Worm (Caenorhabditis elegans) whole organism, L2 larva: ENCODE measurements around the gene dvc-1.

Experiments used
- C34F6.9 ChIP-seq: fragments of 150-350 bp; optimal IDR thresholded peaks from 2 replicates; lab custom pipeline; 2014; ENCODE audit warnings: missing biosample characterization, missing genetic modification characterization
- F13H6.1 ChIP-seq: sonication (generic microtip); optimal IDR thresholded peaks from 2 replicates; lab custom pipeline; 2016; ENCODE audit warnings: missing genetic modification characterization, missing compliant biosample characterization
- R02D3.7 ChIP-seq: fragments of 150-350 bp; optimal IDR thresholded peaks from 2 replicates; lab custom pipeline; 2014; ENCODE audit warnings: missing biosample characterization, missing genetic modification characterization
- Y55F3AM.14 ChIP-seq: fragments of 200-800 bp; sonication (Bioruptor generic); optimal IDR thresholded peaks from 2 replicates; lab custom pipeline; 2018; ENCODE audit warnings: mild to moderate bottlenecking, missing genetic modification characterization, missing compliant biosample characterization
- ZK546.5 ChIP-seq: sonication (generic microtip); optimal IDR thresholded peaks from 2 replicates; lab custom pipeline; 2017; ENCODE audit warnings: missing biosample characterization, missing genetic modification characterization
- alr-1 ChIP-seq: fragments of 150-350 bp; optimal IDR thresholded peaks from 2 replicates; lab custom pipeline; 2014; ENCODE audit warnings: missing biosample characterization, missing genetic modification characterization
- aly-2 ChIP-seq: fragments of 150-350 bp; optimal IDR thresholded peaks from 2 replicates; lab custom pipeline; 2014; ENCODE audit warnings: missing biosample characterization, missing genetic modification characterization
- ama-1 ChIP-seq: fragments of 150-350 bp; optimal IDR thresholded peaks from 2 replicates; lab custom pipeline; 2018; ENCODE audit warnings: inconsistent platforms
- blmp-1 ChIP-seq: sonication (generic microtip); optimal IDR thresholded peaks from 2 replicates; lab custom pipeline; 2017; ENCODE audit warnings: missing genetic modification characterization, mild to moderate bottlenecking, missing compliant biosample characterization, antibody characterized with exemption, moderate library complexity; ENCODE audit not compliant: insufficient read depth
- ceh-16 ChIP-seq: fragments of 150-350 bp; optimal IDR thresholded peaks from 2 replicates; lab custom pipeline; 2014; ENCODE audit warnings: missing biosample characterization, missing genetic modification characterization
- ceh-82 ChIP-seq: fragments of 150-350 bp; optimal IDR thresholded peaks from 2 replicates; lab custom pipeline; 2014; ENCODE audit warnings: missing biosample characterization, missing genetic modification characterization
- dmd-4 ChIP-seq: sonication (generic microtip); optimal IDR thresholded peaks from 2 replicates; lab custom pipeline; 2017; ENCODE audit warnings: missing biosample characterization, missing genetic modification characterization
- egl-27 ChIP-seq: sonication (generic microtip); optimal IDR thresholded peaks from 3 replicates; lab custom pipeline; 2017; ENCODE audit warnings: missing biosample characterization, missing genetic modification reagents, missing genetic modification characterization
- elt-1 ChIP-seq: fragments of 150-350 bp; optimal IDR thresholded peaks from 2 replicates; lab custom pipeline; 2014; ENCODE audit warnings: missing biosample characterization, missing genetic modification characterization
- fos-1 ChIP-seq: fragments of 150-350 bp; optimal IDR thresholded peaks from 2 replicates; lab custom pipeline; 2014; ENCODE audit warnings: missing biosample characterization, missing genetic modification characterization
- gmeb-1 ChIP-seq: fragments of 150-350 bp; optimal IDR thresholded peaks from 2 replicates; lab custom pipeline; 2014; ENCODE audit warnings: missing biosample characterization, missing genetic modification characterization
- lin-13 ChIP-seq: fragments of 150-350 bp; optimal IDR thresholded peaks from 2 replicates; lab custom pipeline; 2014; ENCODE audit warnings: missing biosample characterization, missing genetic modification reagents, missing genetic modification characterization
- lin-39 ChIP-seq: fragments of 150-350 bp; optimal IDR thresholded peaks from 2 replicates; lab custom pipeline; 2014; ENCODE audit warnings: missing biosample characterization, missing genetic modification reagents, missing genetic modification characterization
- lsy-2 ChIP-seq, 2 experiments: fragments of 150-350 bp in 1 of 2; sonication (generic microtip) in 1 of 2; optimal IDR thresholded peaks; 2 replicates each; lab custom pipeline; 2014 to 2017; ENCODE audit warnings: missing biosample characterization in 2 of 2, missing genetic modification characterization in 2 of 2
- mab-5 ChIP-seq: fragments of 150-350 bp; optimal IDR thresholded peaks from 2 replicates; lab custom pipeline; 2014; ENCODE audit warnings: missing biosample characterization, missing genetic modification characterization
- mbf-1 ChIP-seq: sonication (generic microtip); optimal IDR thresholded peaks from 2 replicates; lab custom pipeline; 2017; ENCODE audit warnings: missing biosample characterization, missing genetic modification characterization
- mdl-1 ChIP-seq, 2 experiments: fragments of 150-350 bp in 1 of 2; sonication (generic microtip) in 1 of 2; optimal IDR thresholded peaks; 2 replicates each; lab custom pipeline; 2017; ENCODE audit warnings: missing biosample characterization in 2 of 2, missing genetic modification characterization in 2 of 2
- nhr-11 ChIP-seq: fragments of 150-350 bp; optimal IDR thresholded peaks from 2 replicates; lab custom pipeline; 2014; ENCODE audit warnings: missing biosample characterization, missing genetic modification characterization
- nhr-129 ChIP-seq: fragments of 150-350 bp; optimal IDR thresholded peaks from 2 replicates; lab custom pipeline; 2014; ENCODE audit warnings: missing biosample characterization, missing genetic modification characterization
- nhr-21 ChIP-seq: fragments of 150-350 bp; optimal IDR thresholded peaks from 2 replicates; lab custom pipeline; 2014; ENCODE audit warnings: missing biosample characterization, missing genetic modification characterization
- nhr-23 ChIP-seq: fragments of 150-350 bp; optimal IDR thresholded peaks from 2 replicates; lab custom pipeline; 2014; ENCODE audit warnings: missing biosample characterization, missing genetic modification reagents, missing genetic modification characterization
- nhr-237 ChIP-seq: fragments of 150-350 bp; optimal IDR thresholded peaks from 2 replicates; lab custom pipeline; 2014; ENCODE audit warnings: missing biosample characterization, missing genetic modification characterization
- nhr-25 ChIP-seq: fragments of 150-350 bp; sonication (generic microtip); optimal IDR thresholded peaks from 3 replicates; lab custom pipeline; 2014; ENCODE audit warnings: missing biosample characterization, missing genetic modification characterization
- nhr-77 ChIP-seq: fragments of 150-350 bp; optimal IDR thresholded peaks from 2 replicates; lab custom pipeline; 2014; ENCODE audit warnings: missing biosample characterization, missing genetic modification characterization
- sem-4 ChIP-seq: fragments of 150-350 bp; optimal IDR thresholded peaks from 2 replicates; lab custom pipeline; 2014; ENCODE audit warnings: missing biosample characterization, missing genetic modification reagents, missing genetic modification characterization
- skn-1 ChIP-seq: sonication (generic microtip); optimal IDR thresholded peaks from 2 replicates; lab custom pipeline; 2017; ENCODE audit warnings: missing biosample characterization, missing genetic modification characterization
- sma-3 ChIP-seq: sonication (generic microtip); optimal IDR thresholded peaks from 2 replicates; lab custom pipeline; 2016; ENCODE audit warnings: missing genetic modification reagents, missing genetic modification characterization, missing compliant biosample characterization
- sma-9 ChIP-seq, 2 experiments: fragments of 150-350 bp in 1 of 2; sonication (generic microtip) in 1 of 2; optimal IDR thresholded peaks; 2 replicates each; lab custom pipeline; 2014 to 2016; ENCODE audit warnings: missing genetic modification characterization in 2 of 2, mild to moderate bottlenecking in 1 of 2, missing biosample characterization in 1 of 2, missing compliant biosample characterization in 1 of 2, missing genetic modification reagents in 1 of 2, moderate library complexity in 1 of 2
- snpc-4 ChIP-seq: fragments of 150-350 bp; optimal IDR thresholded peaks from 2 replicates; lab custom pipeline; 2014; ENCODE audit warnings: missing biosample characterization, missing genetic modification characterization
- unc-39 ChIP-seq: fragments of 150-350 bp; optimal IDR thresholded peaks from 2 replicates; lab custom pipeline; 2014; ENCODE audit warnings: missing biosample characterization, missing genetic modification characterization
- unc-55 ChIP-seq: fragments of 150-350 bp; sonication (generic microtip); optimal IDR thresholded peaks from 3 replicates; lab custom pipeline; 2014; ENCODE audit warnings: missing biosample characterization, missing genetic modification reagents, missing genetic modification characterization
- unc-62 ChIP-seq: fragments of 150-350 bp; optimal IDR thresholded peaks from 2 replicates; lab custom pipeline; 2014; ENCODE audit warnings: missing biosample characterization, missing genetic modification reagents, missing genetic modification characterization
- zag-1 ChIP-seq: fragments of 150-350 bp; optimal IDR thresholded peaks from 2 replicates; lab custom pipeline; 2014; ENCODE audit warnings: missing biosample characterization, missing genetic modification characterization
- ztf-1 ChIP-seq: fragments of 200-800 bp; sonication (Bioruptor generic); conservative IDR thresholded peaks from 2 replicates; pipeline ENCODE4 v1.3.6; 2022; ENCODE audit warnings: missing genetic modification characterization, missing compliant biosample characterization
- ztf-11 ChIP-seq: sonication (generic microtip); optimal IDR thresholded peaks from 2 replicates; lab custom pipeline; 2017; ENCODE audit warnings: missing biosample characterization, missing genetic modification characterization
- ztf-4 ChIP-seq: fragments of 150-350 bp; optimal IDR thresholded peaks from 2 replicates; lab custom pipeline; 2014; ENCODE audit warnings: missing biosample characterization, missing genetic modification characterization

Gene dvc-1

ce11 chrV:11241580-11241979 lies 2.4 kb upstream of the dvc-1 start, which contains the start of gene pgap-1:
Gene pgap-1 (plus strand): TSS chrV:11241880.
- TF ChIP-seq dmd-4 (no peak), nhr-237 (no peak), ZK546.5 (tag; lab: Kevin White, UChicago) (no peak), nhr-11 (no peak), skn-1 (tag; lab: Kevin White, UChicago) (no peak), unc-55 (GFP tag; lab: Kevin White, UChicago) (no peak), alr-1 (no peak), blmp-1 (tag; lab: Kevin White, UChicago) (no peak), sma-9 (GFP tag; optimal IDR thresholded peaks at IDR 0.05; lab: Kevin White, UChicago) (no peak), sma-9 (tag; optimal IDR thresholded peaks at IDR 0.05; lab: Kevin White, UChicago) (no peak), zag-1 (tag; lab: Kevin White, UChicago) (no peak), lin-13 (GFP tag; lab: Kevin White, UChicago) (no peak), F13H6.1 (tag; lab: Kevin White, UChicago) (no peak), nhr-77 (no peak), ztf-11 (tag; lab: Kevin White, UChicago) (no peak), sem-4 (tag; lab: Kevin White, UChicago) (no peak)

- peak in 1 of 2 experiments; percentile 7 for TF ChIP-seq lsy-2 (tag; optimal IDR thresholded peaks at IDR 0.05; lab: Kevin White, UChicago)
- no peak for TF ChIP-seq ztf-11 (tag; lab: Kevin White, UChicago)
- peak; percentile 64 for TF ChIP-seq fos-1
Measured at ce11 chrV:11235876-11236275, 3.3 kb downstream of the dvc-1 start.

DNA sequence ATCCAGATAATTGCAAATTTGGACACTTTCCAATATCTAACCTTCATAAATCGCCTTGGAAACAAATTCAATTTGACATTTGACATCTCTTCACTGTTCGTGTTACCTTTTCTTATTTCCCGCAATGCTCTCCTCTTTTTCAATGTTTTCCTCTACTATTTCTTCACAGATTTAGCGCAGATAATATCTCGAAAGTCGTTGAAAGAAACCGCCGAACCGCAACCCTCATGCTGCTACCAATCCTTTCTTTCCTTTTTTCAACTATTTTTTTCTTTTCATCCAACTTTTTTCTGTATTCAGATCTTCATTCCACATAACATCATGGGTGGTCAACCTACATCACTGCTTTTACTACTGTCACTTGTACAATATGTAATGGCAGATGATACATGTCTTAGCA lies 4.8 kb downstream of the dvc-1 start, which contains the start of gene T19B10.5:
T19B10.5 (plus strand) TSS at position 301 of the 400 bp plus-strand sequence.
- TF ChIP-seq mab-5 (tag; lab: Kevin White, UChicago), result no peak
- TF ChIP-seq nhr-23 (tag; lab: Kevin White, UChicago), result no peak
- TF ChIP-seq unc-39, result no peak
- no peak for TF ChIP-seq mdl-1 (tag; optimal IDR thresholded peaks at IDR 0.05; lab: Kevin White, UChicago)
- TF ChIP-seq zag-1 (tag; lab: Kevin White, UChicago), result no peak
- TF ChIP-seq ztf-11 (tag; lab: Kevin White, UChicago), result no peak
- TF ChIP-seq egl-27, result no peak
- no peak for TF ChIP-seq lin-13 (GFP tag; lab: Kevin White, UChicago)
- TF ChIP-seq unc-55 (GFP tag; lab: Kevin White, UChicago), result no peak
- no peak for TF ChIP-seq C34F6.9 (tag; lab: Kevin White, UChicago)
- TF ChIP-seq, all 48 proteins: peak for 0

DNA sequence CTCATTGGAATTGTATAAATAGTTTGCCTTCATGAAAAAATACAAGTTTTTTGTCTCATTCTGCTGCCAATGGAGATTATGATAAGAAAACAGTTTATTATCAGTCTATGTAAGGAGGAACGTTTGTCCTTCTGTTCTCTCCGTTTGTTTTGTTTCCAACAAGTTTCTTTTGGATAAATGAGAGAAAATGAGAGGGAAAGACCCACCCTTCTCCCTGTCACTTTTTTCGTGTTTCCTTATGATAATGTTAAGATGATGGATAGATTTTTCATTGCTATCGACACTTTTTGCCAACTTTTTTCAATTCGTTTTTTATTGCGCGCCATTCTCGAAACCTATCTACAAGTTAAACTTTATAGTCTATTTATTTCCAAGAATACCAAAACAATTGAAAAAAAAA lies 8.0 kb downstream of the dvc-1 start:
- no peak for TF ChIP-seq ztf-1 (GFP tag; lab: Robert Waterston, UW)
- peak; percentile 53 for TF ChIP-seq blmp-1 (tag; lab: Kevin White, UChicago)
- no peak for TF ChIP-seq nhr-11
- TF ChIP-seq zag-1 (tag; lab: Kevin White, UChicago), result no peak
- no peak for TF ChIP-seq F13H6.1 (tag; lab: Kevin White, UChicago)
- TF ChIP-seq, all 48 proteins: peak for 1

ce11 chrV:11228653-11229173 lies 10.4 kb downstream of the dvc-1 start, which contains the start of gene pqn-70:
Gene pqn-70 (minus strand): TSS chrV:11228703.
- TF ChIP-seq sma-9 (GFP tag; optimal IDR thresholded peaks at IDR 0.05; lab: Kevin White, UChicago) (peak; percentile 87), sma-9 (tag; optimal IDR thresholded peaks at IDR 0.05; lab: Kevin White, UChicago) (no peak), elt-1 (tag; lab: Kevin White, UChicago) (no peak), R02D3.7 (tag; lab: Kevin White, UChicago) (no peak), Y55F3AM.14 (GFP tag; lab: Kevin White, UChicago) (peak; percentile 29), nhr-23 (tag; lab: Kevin White, UChicago) (no peak), C34F6.9 (tag; lab: Kevin White, UChicago) (peak; percentile 92), alr-1 (no peak), ceh-16 (tag; lab: Kevin White, UChicago) (no peak), nhr-129 (tag; lab: Kevin White, UChicago) (peak; percentile 81), mbf-1 (tag; lab: Kevin White, UChicago) (no peak), ceh-82 (tag; lab: Kevin White, UChicago) (peak; percentile 78), ZK546.5 (tag; lab: Kevin White, UChicago) (no peak), F13H6.1 (tag; lab: Kevin White, UChicago) (peak; percentile 84), nhr-77 (no peak), mdl-1 (tag; optimal IDR thresholded peaks at IDR 0.05; lab: Kevin White, UChicago) (peak in 1 of 2 experiments; percentile 23), zag-1 (tag; lab: Kevin White, UChicago) (peak; percentile 57), nhr-25 (tag; lab: Kevin White, UChicago) (peak; percentile 82), snpc-4 (tag; lab: Kevin White, UChicago) (peak; percentile 71), ama-1 (lab: Kevin White, UChicago) (peak; percentile 37), sma-3 (peak; percentile 86), ztf-4 (tag; lab: Kevin White, UChicago) (peak; percentile 59), lin-39 (tag; lab: Kevin White, UChicago) (no peak), nhr-11 (no peak), gmeb-1 (peak; percentile 78), lin-13 (GFP tag; lab: Kevin White, UChicago) (peak; percentile 83), unc-55 (GFP tag; lab: Kevin White, UChicago) (peak; percentile 91), nhr-21 (tag; lab: Kevin White, UChicago) (peak; percentile 85), blmp-1 (tag; lab: Kevin White, UChicago) (peak; percentile 77), nhr-237 (no peak), unc-62 (GFP tag; lab: Kevin White, UChicago) (no peak), aly-2 (tag; lab: Kevin White, UChicago) (no peak)
